Fruit fly (Drosophila melanogaster) whole organism, wandering third instar larva: ENCODE results near the gene SpdS.

ENCODE experiments used
- HLH106 ChIP-seq: fragments of 200-800 bp; optimal IDR thresholded peaks from 3 replicates; lab custom pipeline; 2019; ENCODE audit warnings: missing biosample characterization, mild to moderate bottlenecking, missing genetic modification characterization, moderate library complexity
- Jra ChIP-seq: sonication (Bioruptor generic); optimal IDR thresholded peaks from 2 replicates; lab custom pipeline; 2016; ENCODE audit warnings: missing biosample characterization, missing genetic modification characterization
- Myc ChIP-seq: fragments of >200 bp; optimal IDR thresholded peaks from 2 replicates; lab custom pipeline; 2017
- Rel ChIP-seq, 2 experiments: fragments of 200-800 bp; sonication (Bioruptor generic) in 1 of 2; optimal IDR thresholded peaks; 2 replicates in 1 of 2; 3 replicates in 1 of 2; lab custom pipeline; 2016 to 2019; ENCODE audit warnings: mild to moderate bottlenecking in 2 of 2, missing biosample characterization in 2 of 2, missing genetic modification characterization in 2 of 2, moderate library complexity in 1 of 2
- ey ChIP-seq: fragments of 200-800 bp; sonication (Bioruptor generic); optimal IDR thresholded peaks from 2 replicates; lab custom pipeline; 2016; ENCODE audit warnings: missing biosample characterization, missing genetic modification characterization
- fru ChIP-seq: fragments of 200-800 bp; sonication (Bioruptor generic); optimal IDR thresholded peaks from 3 replicates; lab custom pipeline; 2016; ENCODE audit warnings: missing biosample characterization, mild to moderate bottlenecking, missing genetic modification characterization
- jim ChIP-seq: fragments of 175-275, 200-325 bp; sonication (Bioruptor generic); optimal IDR thresholded peaks from 2 replicates; lab custom pipeline; 2016; ENCODE audit warnings: missing biosample characterization, mild to moderate bottlenecking, missing genetic modification characterization
- psq ChIP-seq: fragments of 200-800 bp; sonication (Bioruptor generic); optimal IDR thresholded peaks from 3 replicates; lab custom pipeline; 2017; ENCODE audit warnings: missing biosample characterization, mild to moderate bottlenecking, missing genetic modification characterization, moderate library complexity

DNA sequence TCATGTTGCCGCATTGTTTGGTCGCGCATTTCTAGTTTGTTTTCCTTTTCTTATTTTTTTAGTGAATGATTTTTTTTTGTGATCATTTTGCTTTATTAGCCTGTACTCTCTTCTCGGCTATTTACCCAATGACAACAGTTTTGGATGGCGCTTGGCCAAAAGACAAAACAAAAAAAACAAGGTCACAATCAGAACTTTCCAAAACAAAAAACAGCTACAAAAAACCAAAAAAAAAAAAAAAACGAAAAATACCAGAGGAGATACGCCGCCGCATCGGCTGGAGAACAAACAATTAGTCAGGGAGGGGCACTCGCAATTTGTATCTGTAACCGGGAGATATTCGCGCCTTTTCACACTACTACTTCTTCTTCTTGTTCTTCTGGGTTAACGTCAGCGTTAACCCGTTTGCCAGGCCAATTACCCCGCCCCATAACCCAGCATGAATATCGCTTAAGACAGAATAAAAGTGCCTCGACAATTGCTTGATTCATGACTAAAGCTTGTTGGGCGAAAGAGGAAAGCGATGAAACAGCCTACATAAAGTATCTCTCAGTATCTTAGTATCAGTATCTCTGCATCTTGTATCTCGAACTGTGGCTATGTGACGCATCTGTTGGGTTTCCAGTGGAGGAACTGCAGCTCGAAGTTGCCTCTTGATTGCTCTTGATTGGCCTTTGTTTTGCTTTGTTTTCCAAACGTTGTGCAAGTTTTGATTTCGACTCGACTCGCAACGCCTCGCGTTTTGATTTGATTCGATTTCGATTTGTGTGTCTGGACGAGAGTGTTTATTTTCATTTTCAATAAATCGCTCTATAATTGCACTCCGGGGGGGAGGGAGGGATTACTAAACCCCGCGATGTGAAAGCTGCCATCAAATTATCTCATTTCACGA lies 24.3 kb upstream of the SpdS start:
- no peak for TF ChIP-seq Myc
- TF ChIP-seq HLH106 (tag; lab: Kevin White, UChicago), result no peak
- no peak for TF ChIP-seq jim (GFP tag; lab: Kevin White, UChicago)
- TF ChIP-seq Jra (GFP tag; lab: Kevin White, UChicago), result no peak
- TF ChIP-seq psq, result no peak
- no peak for TF ChIP-seq fru (GFP tag; lab: Kevin White, UChicago)
- TF ChIP-seq Rel (GFP tag; optimal IDR thresholded peaks at IDR 0.05; lab: Kevin White, UChicago), result no peak
- TF ChIP-seq Rel (tag; optimal IDR thresholded peaks at IDR 0.05; lab: Kevin White, UChicago), result no peak
- TF ChIP-seq ey (GFP tag; lab: Kevin White, UChicago), result no peak
